Fruit fly (Drosophila melanogaster): ENCODE data around the gene Usp32.

Gene Usp32

DNA sequence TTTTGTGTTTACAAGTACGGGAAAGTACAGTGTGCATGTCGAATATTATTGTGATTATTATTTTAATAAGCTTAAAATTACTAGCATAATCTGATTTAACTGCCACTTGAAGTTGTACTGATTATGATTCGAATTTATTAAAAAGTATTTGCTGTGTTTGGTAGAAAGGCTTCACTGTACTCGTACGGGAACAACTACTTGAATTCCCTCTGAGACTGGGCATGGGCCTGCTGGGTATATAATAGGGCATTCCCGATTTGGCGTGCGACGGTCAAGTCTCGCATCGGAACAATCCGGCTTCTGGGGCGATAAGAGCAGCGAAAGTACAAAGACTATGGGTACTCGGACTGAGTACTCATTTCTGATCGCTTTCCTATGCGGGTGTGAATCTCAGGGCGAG, 1.2 kb upstream of the Usp32 start (continued):
- TF ChIP-seq ci (GFP tag; IDR thresholded peaks at IDR 0.05) (0 out of 3 replicates have a peak, but pooled peaks have one; percentile 7), eyg (GFP tag; optimal IDR thresholded peaks at IDR 0.05) (no peak), CG18599 (GFP tag; optimal IDR thresholded peaks at IDR 0.05) (peak; percentile 25), CG9727 (GFP tag; optimal IDR thresholded peaks at IDR 0.05) (no peak), CG8388 (GFP tag; optimal IDR thresholded peaks at IDR 0.05) (no peak), Trl (optimal IDR thresholded peaks at IDR 0.05) (no peak), Trl (GFP tag; optimal IDR thresholded peaks at IDR 0.05) (no peak), exex (tag; optimal IDR thresholded peaks at IDR 0.05) (peak; percentile 10), chinmo (GFP tag; IDR thresholded peaks at IDR 0.05; ENCODE audit: partially characterized antibody) (no peak), CG2199 (GFP tag; IDR thresholded peaks at IDR 0.05) (0 out of 3 replicates have a peak, but pooled peaks have one; percentile 8), Med (GFP tag) (peak; percentile 68), slbo (GFP tag; IDR thresholded peaks at IDR 0.05) (no peak; the same call in 1 of the 2 replicates), CG32532 (GFP tag; IDR thresholded peaks at IDR 0.05) (0 out of 2 replicates have a peak, but pooled peaks have one; percentile 14), CG16863 (GFP tag; optimal IDR thresholded peaks at IDR 0.05) (no peak), nom (GFP tag; optimal IDR thresholded peaks at IDR 0.05) (peak; percentile 63), D19B (GFP tag; optimal IDR thresholded peaks at IDR 0.05) (peak; percentile 25), Ada2b (GFP tag; IDR thresholded peaks at IDR 0.05) (no peak), gcm (GFP tag; optimal IDR thresholded peaks at IDR 0.05) (peak; percentile 61)

DNA sequence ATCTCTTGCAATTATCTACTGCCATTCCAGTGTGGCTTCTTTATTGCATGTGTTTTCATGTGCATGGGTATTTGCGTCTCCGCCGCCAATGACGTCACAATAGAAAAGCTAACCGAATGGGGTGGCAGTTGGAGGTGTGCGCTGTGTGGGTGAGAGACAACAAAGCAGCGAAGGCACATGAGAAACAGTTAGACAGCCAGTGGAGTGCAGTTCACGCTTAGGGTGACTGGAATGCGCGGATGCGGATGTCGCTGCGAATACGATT, 660 bp downstream of the Usp32 start:
- TF ChIP-seq nerfin-1 (tag; optimal IDR thresholded peaks at IDR 0.05) (peak; percentile 92), Dek (tag; optimal IDR thresholded peaks at IDR 0.05) (no peak), Med (GFP tag) (peak; percentile 10), cato (GFP tag; optimal IDR thresholded peaks at IDR 0.05; ENCODE audit: borderline replicate concordance) (no peak), Hand (GFP tag; optimal IDR thresholded peaks at IDR 0.05) (no peak), stc (GFP tag; IDR thresholded peaks at IDR 0.05) (peak; percentile 21; the same call in 1 of the 2 replicates), Bteb2 (GFP tag; optimal IDR thresholded peaks at IDR 0.05) (no peak), sens (GFP tag) (peak; percentile 50), CG13775 (GFP tag; optimal IDR thresholded peaks at IDR 0.05) (peak; percentile 81)

DNA sequence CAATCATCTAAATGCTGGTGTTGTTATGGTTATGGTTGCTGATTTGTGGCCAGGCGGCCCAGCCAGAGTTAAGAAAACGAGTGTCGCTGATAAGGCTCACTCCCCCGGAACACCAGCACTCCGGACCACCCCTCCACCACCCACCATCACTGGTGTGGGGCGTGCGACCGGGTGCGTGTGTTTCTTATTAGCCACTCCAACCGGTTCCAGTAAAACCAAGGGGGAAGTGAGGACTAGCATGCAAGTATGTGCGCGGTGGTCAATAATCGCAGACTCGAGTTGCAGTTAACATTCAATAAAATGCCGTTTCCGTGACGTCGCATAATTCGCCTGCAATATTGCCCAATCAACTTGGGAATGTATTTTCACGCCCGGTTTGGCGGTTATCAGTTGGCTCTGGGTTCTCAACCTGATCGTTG, 1.5 kb downstream of the Usp32 start:
- TF ChIP-seq Hey (tag; optimal IDR thresholded peaks at IDR 0.05) (peak; percentile 89), Oli (tag; optimal IDR thresholded peaks at IDR 0.05) (no peak), cg (GFP tag; optimal IDR thresholded peaks at IDR 0.05) (no peak), vfl (GFP tag; optimal IDR thresholded peaks at IDR 0.05) (no peak), ase (GFP tag; IDR thresholded peaks at IDR 0.05) (no peak), repo (GFP tag; optimal IDR thresholded peaks at IDR 0.05) (no peak), CG4404 (GFP tag; IDR thresholded peaks at IDR 0.05) (no peak), CG10959 (GFP tag; IDR thresholded peaks at IDR 0.05) (no peak), E2f2 (GFP tag; IDR thresholded peaks at IDR 0.05) (no peak), oc (tag; optimal IDR thresholded peaks at IDR 0.05) (no peak), CG30403 (GFP tag; optimal IDR thresholded peaks at IDR 0.05) (no peak), eyg (GFP tag; optimal IDR thresholded peaks at IDR 0.05) (peak; percentile 1), CG15073 (GFP tag; optimal IDR thresholded peaks at IDR 0.05) (no peak), CG4617 (GFP tag; optimal IDR thresholded peaks at IDR 0.05; ENCODE audit: borderline replicate concordance) (no peak), br (optimal IDR thresholded peaks at IDR 0.05) (no peak), CG2199 (GFP tag; IDR thresholded peaks at IDR 0.05) (0 out of 3 replicates have a peak, but pooled peaks have one; percentile 49), CG10543 (GFP tag; optimal IDR thresholded peaks at IDR 0.05) (peak; percentile 71), sd (tag; optimal IDR thresholded peaks at IDR 0.05) (no peak), CG6791 (GFP tag; IDR thresholded peaks at IDR 0.05; ENCODE audit: partially characterized antibody) (no peak), sug (tag; optimal IDR thresholded peaks at IDR 0.05) (peak; percentile 88), zfh2 (GFP tag; optimal IDR thresholded peaks at IDR 0.05) (no peak), Tbp (GFP tag; optimal IDR thresholded peaks at IDR 0.05) (no peak), CG18619 (GFP tag; optimal IDR thresholded peaks at IDR 0.05) (no peak), trem (tag; optimal IDR thresholded peaks at IDR 0.05) (no peak), CG15696 (tag; optimal IDR thresholded peaks at IDR 0.05) (no peak), CG14667 (GFP tag; IDR thresholded peaks at IDR 0.05) (no peak), grau (tag; optimal IDR thresholded peaks at IDR 0.05) (no peak)

All from whole organism, embryonic.